Worm (Caenorhabditis elegans): ENCODE results near the gene apm-3.

The apm-3 gene

ce11 chrX:977958-978686 is 23.3 kb downstream of the apm-3 start, which contains the start of gene abhd-3.2:
Gene abhd-3.2, minus strand, starts transcription at chrX:978008.
- TF ChIP-seq ztf-4 (tag; optimal IDR thresholded peaks at IDR 0.05) (no peak), nfya-1 (tag; optimal IDR thresholded peaks at IDR 0.05; ENCODE audit: insufficient read depth) (peak; percentile 10), ceh-28 (tag; optimal IDR thresholded peaks at IDR 0.05) (peak; percentile 15), ceh-16 (tag; optimal IDR thresholded peaks at IDR 0.05) (no peak), nhr-77 (tag; optimal IDR thresholded peaks at IDR 0.05) (no peak), R02D3.7 (tag; optimal IDR thresholded peaks at IDR 0.05) (no peak), pqm-1 (tag; optimal IDR thresholded peaks at IDR 0.05) (peak; percentile 100), fos-1 (tag; optimal IDR thresholded peaks at IDR 0.05) (peak; percentile 70), nhr-12 (tag; optimal IDR thresholded peaks at IDR 0.05) (no peak), jun-1 (tag; optimal IDR thresholded peaks at IDR 0.05) (peak; percentile 84), lin-15B (tag; optimal IDR thresholded peaks at IDR 0.05) (no peak), elt-3 (tag; optimal IDR thresholded peaks at IDR 0.05) (peak in 2 of 3 experiments; percentile 59 to 77), sea-2 (GFP tag; optimal IDR thresholded peaks at IDR 0.05) (no peak), nhr-67 (tag; optimal IDR thresholded peaks at IDR 0.05) (no peak), elt-2 (tag; optimal IDR thresholded peaks at IDR 0.05) (peak; percentile 100), mdl-1 (tag; optimal IDR thresholded peaks at IDR 0.05) (no peak), nhr-237 (tag; optimal IDR thresholded peaks at IDR 0.05) (no peak), pha-4 (tag; optimal IDR thresholded peaks at IDR 0.05) (peak; percentile 73), egl-27 (tag; optimal IDR thresholded peaks at IDR 0.05) (no peak)

DNA sequence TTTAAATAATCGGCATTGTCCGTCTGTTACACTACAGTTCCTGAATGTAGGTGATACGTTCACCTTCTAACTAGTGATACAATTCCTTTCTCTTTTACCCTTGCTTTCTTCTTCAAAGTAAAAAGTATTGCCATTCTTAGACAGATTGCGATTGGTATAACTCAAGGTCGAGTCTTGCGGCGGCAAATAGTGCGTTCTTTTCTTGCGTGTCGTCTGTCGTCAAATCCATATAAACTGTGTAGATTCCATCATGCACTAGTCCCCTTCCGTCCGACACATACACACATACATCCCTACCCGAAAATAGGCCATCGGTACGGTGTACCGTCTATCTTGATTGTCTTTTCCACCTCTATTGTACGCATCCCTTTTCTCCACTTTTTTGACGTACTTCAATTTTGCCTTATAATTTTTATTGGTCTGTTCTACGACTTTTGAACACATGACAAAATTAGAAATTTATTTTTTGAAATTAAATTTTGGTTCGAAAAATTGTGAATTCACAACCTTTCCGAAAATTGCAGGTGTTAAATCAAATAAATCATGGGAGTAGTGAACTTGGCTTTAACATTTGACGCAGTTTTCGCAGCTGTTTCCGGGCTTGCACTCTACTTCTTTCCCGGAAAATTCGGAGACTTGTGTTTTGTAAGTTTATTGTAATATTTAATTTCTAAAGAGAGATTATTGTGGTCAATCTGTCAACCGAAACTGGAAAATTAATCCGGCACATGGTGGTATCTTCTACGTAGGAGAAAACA is 25.7 kb downstream of the apm-3 start, which contains the start of gene C44C1.1:
TSS of gene C44C1.1 (plus strand) at position 525 of the 758 bp plus-strand sequence.
- TF ChIP-seq elt-1 (tag; optimal IDR thresholded peaks at IDR 0.05): no peak
- TF ChIP-seq nhr-23 (tag; optimal IDR thresholded peaks at IDR 0.05): peak; percentile 66
- TF ChIP-seq ztf-11 (tag; optimal IDR thresholded peaks at IDR 0.05): no peak
- peak; percentile 39 for TF ChIP-seq nhr-43 (tag; optimal IDR thresholded peaks at IDR 0.05; ENCODE audit: poor library complexity, severe bottlenecking)
- TF ChIP-seq lin-39 (tag; optimal IDR thresholded peaks at IDR 0.05): no peak
- TF ChIP-seq unc-62 (GFP tag; optimal IDR thresholded peaks at IDR 0.05): no peak
- no peak for TF ChIP-seq lin-15B (tag; optimal IDR thresholded peaks at IDR 0.05)
- TF ChIP-seq fkh-2 (tag; optimal IDR thresholded peaks at IDR 0.05): no peak
- no peak for TF ChIP-seq snpc-4 (tag; optimal IDR thresholded peaks at IDR 0.05)
- no peak for TF ChIP-seq elt-2 (tag; optimal IDR thresholded peaks at IDR 0.05)
- TF ChIP-seq sea-2 (GFP tag; optimal IDR thresholded peaks at IDR 0.05): no peak
- TF ChIP-seq nhr-28 (tag; optimal IDR thresholded peaks at IDR 0.05): no peak
- TF ChIP-seq fkh-10 (GFP tag; optimal IDR thresholded peaks at IDR 0.05): no peak
- no peak for TF ChIP-seq lsy-12 (tag; optimal IDR thresholded peaks at IDR 0.05)
- no peak for TF ChIP-seq egl-5 (tag; optimal IDR thresholded peaks at IDR 0.05)
- TF ChIP-seq hmg-11 (tag; optimal IDR thresholded peaks at IDR 0.05): peak; percentile 4
- TF ChIP-seq tbx-2 (tag; optimal IDR thresholded peaks at IDR 0.05): no peak
- TF ChIP-seq elt-3 (tag; optimal IDR thresholded peaks at IDR 0.05): no peak
- TF ChIP-seq daf-12 (tag; optimal IDR thresholded peaks at IDR 0.05): no peak
- no peak for TF ChIP-seq nhr-67 (tag; optimal IDR thresholded peaks at IDR 0.05)
- no peak for TF ChIP-seq nhr-76 (tag; optimal IDR thresholded peaks at IDR 0.05)
- TF ChIP-seq pqm-1 (tag; optimal IDR thresholded peaks at IDR 0.05): no peak
- no peak for TF ChIP-seq eor-1 (tag; optimal IDR thresholded peaks at IDR 0.05)
- TF ChIP-seq ceh-16 (tag; optimal IDR thresholded peaks at IDR 0.05): no peak
- TF ChIP-seq nhr-11 (tag; optimal IDR thresholded peaks at IDR 0.05): no peak
- no peak for TF ChIP-seq R02D3.7 (tag; optimal IDR thresholded peaks at IDR 0.05)
- no peak for TF ChIP-seq ceh-9 (tag; optimal IDR thresholded peaks at IDR 0.05)
- peak; percentile 90 for TF ChIP-seq nhr-25 (tag; optimal IDR thresholded peaks at IDR 0.05)

Data from whole organism, L3 larva.